Worm (Caenorhabditis elegans) whole organism, young adult: Measurements from ENCODE around the gene vps-33.1.
A peak's percentile ranks its signal among the peaks of the same experiment; 100 is the strongest.

Experiments used
- B0019.2 ChIP-seq: fragments of 200-800 bp; sonication (Bioruptor generic); conservative IDR thresholded peaks from 2 replicates; pipeline ENCODE4 v1.3.6; 2022; ENCODE audit warnings: missing genetic modification reagents, missing genetic modification characterization, missing compliant biosample characterization
- C17E4.6 ChIP-seq: fragments of 200-800 bp; sonication (Bioruptor generic); IDR thresholded peaks from 2 replicates; pipeline ENCODE4 v1.3.6; 2022; ENCODE audit warnings: missing genetic modification reagents, missing genetic modification characterization, missing compliant biosample characterization
- F23B12.7 ChIP-seq: sonication (generic microtip); optimal IDR thresholded peaks from 2 replicates; lab custom pipeline; 2017; ENCODE audit warnings: missing genetic modification characterization, mild to moderate bottlenecking, missing compliant biosample characterization, antibody characterized with exemption, moderate library complexity; ENCODE audit not compliant: insufficient read depth
- F39B2.1 ChIP-seq: fragments of 200-800 bp; sonication (Bioruptor generic); IDR thresholded peaks from 2 replicates; pipeline ENCODE4 v1.3.6; 2022; ENCODE audit warnings: missing genetic modification reagents, missing genetic modification characterization, missing compliant biosample characterization
- F52B5.7 ChIP-seq: sonication (generic microtip); optimal IDR thresholded peaks from 2 replicates; lab custom pipeline; 2016; ENCODE audit warnings: mild to moderate bottlenecking, missing genetic modification characterization, missing compliant biosample characterization
- F57A8.1 ChIP-seq: fragments of 200-800 bp; sonication (Bioruptor generic); optimal IDR thresholded peaks from 2 replicates; lab custom pipeline; 2018; ENCODE audit warnings: mild to moderate bottlenecking, missing genetic modification characterization, moderate library complexity, missing compliant biosample characterization
- K11D2.4 ChIP-seq: fragments of 200-800 bp; sonication (Bioruptor generic); IDR thresholded peaks from 2 replicates; pipeline ENCODE4 v1.3.6; 2022; ENCODE audit warnings: missing genetic modification reagents, missing genetic modification characterization, missing compliant biosample characterization
- K12H6.12 ChIP-seq: fragments of 200-800 bp; sonication (Bioruptor generic); optimal IDR thresholded peaks from 2 replicates; lab custom pipeline; 2018; ENCODE audit warnings: mild to moderate bottlenecking, missing genetic modification characterization, missing compliant biosample characterization
- T26A5.8 ChIP-seq: sonication (generic microtip); optimal IDR thresholded peaks from 2 replicates; lab custom pipeline; 2016; ENCODE audit warnings: missing genetic modification characterization, missing compliant biosample characterization
- Y53G8AR.9 ChIP-seq: fragments of 200-800 bp; sonication (Bioruptor generic); conservative IDR thresholded peaks from 2 replicates; pipeline ENCODE4 v1.3.6; 2022; ENCODE audit warnings: missing genetic modification reagents, missing genetic modification characterization, missing compliant biosample characterization
- Y56A3A.18 ChIP-seq: fragments of 200-800 bp; sonication (Bioruptor generic); IDR thresholded peaks from 2 replicates; pipeline ENCODE4 v1.3.6; 2022; ENCODE audit warnings: missing genetic modification reagents, missing genetic modification characterization, missing compliant biosample characterization
- ZK185.1 ChIP-seq: sonication (generic microtip); optimal IDR thresholded peaks from 2 replicates; lab custom pipeline; 2016; ENCODE audit warnings: mild to moderate bottlenecking, missing genetic modification characterization, missing compliant biosample characterization; ENCODE audit not compliant: poor library complexity, severe bottlenecking
- aptf-3 ChIP-seq: fragments of 200-800 bp; sonication (Bioruptor generic); IDR thresholded peaks from 2 replicates; pipeline ENCODE4 v1.3.6; 2022; ENCODE audit warnings: missing genetic modification characterization, missing compliant biosample characterization
- atf-7 ChIP-seq: sonication (generic microtip); optimal IDR thresholded peaks from 2 replicates; lab custom pipeline; 2017; ENCODE audit warnings: mild to moderate bottlenecking, missing genetic modification characterization, missing compliant biosample characterization
- attf-3 ChIP-seq: fragments of 200-800 bp; sonication (Bioruptor generic); conservative IDR thresholded peaks from 2 replicates; pipeline ENCODE4 v1.3.6; 2022; ENCODE audit warnings: missing genetic modification reagents, missing genetic modification characterization, missing compliant biosample characterization
- attf-5 ChIP-seq: fragments of 200-800 bp; sonication (Bioruptor generic); optimal IDR thresholded peaks from 2 replicates; lab custom pipeline; 2018; ENCODE audit warnings: mild to moderate bottlenecking, missing genetic modification characterization, missing compliant biosample characterization
- ccch-3 ChIP-seq: fragments of 200-800 bp; sonication (Bioruptor generic); optimal IDR thresholded peaks from 2 replicates; lab custom pipeline; 2018; ENCODE audit warnings: mild to moderate bottlenecking, missing genetic modification characterization, missing compliant biosample characterization
- ceh-100 ChIP-seq: fragments of 200-800 bp; sonication (Bioruptor generic); IDR thresholded peaks from 2 replicates; pipeline ENCODE4 v1.3.6; 2022; ENCODE audit warnings: missing genetic modification reagents, missing genetic modification characterization, missing compliant biosample characterization
- dox-1 ChIP-seq: fragments of 200-800 bp; sonication (Bioruptor generic); IDR thresholded peaks from 2 replicates; pipeline ENCODE4 v1.3.6; 2022; ENCODE audit warnings: missing genetic modification reagents, missing genetic modification characterization, missing compliant biosample characterization
- dpff-1 ChIP-seq: sonication (generic microtip); optimal IDR thresholded peaks from 2 replicates; lab custom pipeline; 2017; ENCODE audit warnings: mild to moderate bottlenecking, missing genetic modification characterization, missing compliant biosample characterization
- dpl-1 ChIP-seq: fragments of 150-350 bp; optimal IDR thresholded peaks from 2 replicates; lab custom pipeline; 2014; ENCODE audit warnings: missing biosample characterization, missing genetic modification reagents, missing genetic modification characterization
- efl-1 ChIP-seq: fragments of 150-350 bp; optimal IDR thresholded peaks from 2 replicates; lab custom pipeline; 2014; ENCODE audit warnings: missing biosample characterization, missing genetic modification reagents, missing genetic modification characterization
- egrh-3 ChIP-seq: fragments of 200-800 bp; sonication (Bioruptor generic); IDR thresholded peaks from 2 replicates; pipeline ENCODE4 v1.3.6; 2022; ENCODE audit warnings: missing genetic modification reagents, missing genetic modification characterization, missing compliant biosample characterization
- ekl-4 ChIP-seq: fragments of 200-800 bp; sonication (Bioruptor generic); IDR thresholded peaks from 2 replicates; pipeline ENCODE4 v1.3.6; 2022; ENCODE audit warnings: missing genetic modification reagents, missing genetic modification characterization, missing compliant biosample characterization
- ets-4 ChIP-seq: fragments of 200-800 bp; sonication (Bioruptor generic); optimal IDR thresholded peaks from 2 replicates; lab custom pipeline; 2018; ENCODE audit warnings: mild to moderate bottlenecking, missing genetic modification characterization, missing compliant biosample characterization
- gei-17 ChIP-seq: fragments of 200-800 bp; sonication (Bioruptor generic); optimal IDR thresholded peaks from 2 replicates; lab custom pipeline; 2018; ENCODE audit warnings: mild to moderate bottlenecking, missing genetic modification characterization, missing compliant biosample characterization
- hmg-1.2 ChIP-seq: fragments of 200-800 bp; sonication (Bioruptor generic); IDR thresholded peaks from 2 replicates; pipeline ENCODE4 v1.3.6; 2022; ENCODE audit warnings: missing genetic modification reagents, missing genetic modification characterization, missing compliant biosample characterization
- lin-35 ChIP-seq, 3 experiments: fragments of 150-350 bp in 2 of 3; sonication (generic microtip) in 1 of 3; optimal IDR thresholded peaks; 2 replicates each; lab custom pipeline; 2014 to 2018; ENCODE audit warnings: missing biosample characterization in 3 of 3, missing genetic modification characterization in 3 of 3, missing genetic modification reagents in 3 of 3
- lin-40 ChIP-seq: sonication (generic microtip); optimal IDR thresholded peaks from 2 replicates; lab custom pipeline; 2016; ENCODE audit warnings: missing genetic modification characterization, mild to moderate bottlenecking, missing compliant biosample characterization, missing genotype, missing genetic modification reagents
- madf-3 ChIP-seq: fragments of 200-800 bp; sonication (Bioruptor generic); IDR thresholded peaks from 2 replicates; pipeline ENCODE4 v1.3.6; 2022; ENCODE audit warnings: missing genetic modification reagents, missing genetic modification characterization, missing compliant biosample characterization
- madf-6 ChIP-seq: fragments of 200-800 bp; sonication (Bioruptor generic); IDR thresholded peaks from 2 replicates; pipeline ENCODE4 v1.3.6; 2022; ENCODE audit warnings: missing genetic modification reagents, missing genetic modification characterization, missing compliant biosample characterization
- madf-8 ChIP-seq: fragments of 200-800 bp; sonication (Bioruptor generic); conservative IDR thresholded peaks from 2 replicates; pipeline ENCODE4 v1.3.6; 2022; ENCODE audit warnings: missing genetic modification reagents, missing genetic modification characterization, missing compliant biosample characterization
- mel-28 ChIP-seq: sonication (generic microtip); optimal IDR thresholded peaks from 2 replicates; lab custom pipeline; 2016; ENCODE audit warnings: borderline replicate concordance, mild to moderate bottlenecking, missing genetic modification characterization, missing compliant biosample characterization
- mxl-1 ChIP-seq: sonication (generic microtip); optimal IDR thresholded peaks from 2 replicates; lab custom pipeline; 2016; ENCODE audit warnings: missing genetic modification characterization, missing compliant biosample characterization
- rec-8 ChIP-seq, 2 experiments: sonication (generic microtip); optimal IDR thresholded peaks; 2 replicates each; lab custom pipeline; 2016; ENCODE audit warnings: mild to moderate bottlenecking in 2 of 2, missing genetic modification characterization in 2 of 2, missing genetic modification reagents in 2 of 2, missing genotype in 2 of 2, missing biosample characterization in 1 of 2, missing compliant biosample characterization in 1 of 2, moderate library complexity in 1 of 2
- sdz-38 ChIP-seq: sonication (generic microtip); optimal IDR thresholded peaks from 2 replicates; lab custom pipeline; 2016; ENCODE audit warnings: missing genotype, missing genetic modification characterization, missing compliant biosample characterization
- snpc-4 ChIP-seq, 5 experiments: fragments of 150-350 bp in 1 of 5; sonication (generic microtip) in 4 of 5; optimal IDR thresholded peaks; 2 replicates each; lab custom pipeline; 2014 to 2018; ENCODE audit warnings: missing genetic modification characterization in 5 of 5, missing biosample characterization in 3 of 5, antibody characterized with exemption in 2 of 5, mild to moderate bottlenecking in 2 of 5, missing compliant biosample characterization in 2 of 5, missing genotype in 2 of 5, moderate library complexity in 2 of 5, missing genetic modification reagents in 1 of 5
- tbx-9 ChIP-seq: sonication (generic microtip); optimal IDR thresholded peaks from 2 replicates; lab custom pipeline; 2016; ENCODE audit warnings: borderline replicate concordance, missing genetic modification characterization, inconsistent platforms, missing compliant biosample characterization
- xnd-1 ChIP-seq: sonication (generic microtip); optimal IDR thresholded peaks from 2 replicates; lab custom pipeline; 2016; ENCODE audit warnings: missing genotype, missing genetic modification reagents, missing genetic modification characterization, missing compliant biosample characterization
- ztf-22 ChIP-seq: fragments of 200-800 bp; sonication (Bioruptor generic); optimal IDR thresholded peaks from 2 replicates; lab custom pipeline; 2018; ENCODE audit warnings: mild to moderate bottlenecking, missing genetic modification characterization, moderate library complexity, missing compliant biosample characterization
- ztf-28 ChIP-seq: fragments of 200-800 bp; sonication (Bioruptor generic); IDR thresholded peaks from 2 replicates; pipeline ENCODE4 v1.3.6; 2022; ENCODE audit warnings: missing genetic modification reagents, missing genetic modification characterization, missing compliant biosample characterization
- ztf-6 ChIP-seq: fragments of 200-800 bp; sonication (Bioruptor generic); IDR thresholded peaks from 2 replicates; pipeline ENCODE4 v1.3.6; 2022; ENCODE audit warnings: missing genetic modification reagents, missing genetic modification characterization, missing compliant biosample characterization

Gene vps-33.1

ce11 chrIII:8710310-8710709 lies 9.6 kb downstream of the vps-33.1 start, which contains the start of gene B0303.11:
Gene B0303.11, minus strand, starts transcription at chrIII:8710410.
- TF ChIP-seq F39B2.1 (GFP tag; lab: Robert Waterston, UW), result no peak
- TF ChIP-seq B0019.2, result no peak
- no peak for TF ChIP-seq gei-17 (GFP tag; lab: Kevin White, UChicago)
- TF ChIP-seq Y56A3A.18 (GFP tag; lab: Robert Waterston, UW), result no peak
- no peak for TF ChIP-seq attf-5 (GFP tag; lab: Kevin White, UChicago)
- TF ChIP-seq aptf-3, result no peak
- no peak for TF ChIP-seq mxl-1 (tag; lab: Kevin White, UChicago)
- TF ChIP-seq F52B5.7 (tag; lab: Kevin White, UChicago), result no peak
- no peak for TF ChIP-seq lin-35 (GFP tag; optimal IDR thresholded peaks at IDR 0.05; lab: Kevin White, UChicago)
- no peak for TF ChIP-seq dpl-1
- TF ChIP-seq hmg-1.2 (GFP tag; lab: Robert Waterston, UW), result no peak
- TF ChIP-seq F57A8.1, result no peak
- no peak for TF ChIP-seq ccch-3

DNA sequence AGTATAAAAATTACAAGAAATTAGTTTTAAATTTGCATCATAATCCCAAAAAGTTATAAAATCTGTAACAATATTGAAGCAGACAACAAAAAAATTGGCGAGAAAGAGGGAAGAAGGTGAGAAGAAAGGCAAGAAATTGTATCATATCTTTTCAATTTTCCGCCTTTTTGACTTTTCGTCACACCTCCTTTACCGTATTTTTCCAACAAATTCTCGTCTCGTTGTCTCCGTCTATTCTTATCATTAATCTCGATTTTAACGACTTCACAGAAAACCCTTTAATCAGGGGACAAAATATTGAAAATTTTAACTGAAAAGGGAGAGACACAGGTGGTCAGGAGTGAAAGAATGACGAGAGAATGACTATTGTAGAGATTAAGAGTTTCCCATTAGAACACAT lies 12.2 kb downstream of the vps-33.1 start:
- TF ChIP-seq ztf-6, result no peak
- no peak for TF ChIP-seq T26A5.8 (tag; lab: Kevin White, UChicago)
- TF ChIP-seq ceh-100 (GFP tag; lab: Robert Waterston, UW), result no peak
- TF ChIP-seq ztf-22, result no peak
- TF ChIP-seq K12H6.12 (tag; lab: Kevin White, UChicago), result no peak
- no peak for TF ChIP-seq rec-8 (tag; optimal IDR thresholded peaks at IDR 0.05; lab: Kevin White, UChicago)
- no peak for TF ChIP-seq dox-1 (GFP tag; lab: Robert Waterston, UW)
- TF ChIP-seq ztf-28, result no peak
- no peak for TF ChIP-seq lin-35 (GFP tag; optimal IDR thresholded peaks at IDR 0.05; lab: Kevin White, UChicago)
- no peak for TF ChIP-seq efl-1
- TF ChIP-seq atf-7 (tag; lab: Kevin White, UChicago), result no peak
- no peak for TF ChIP-seq F52B5.7 (tag; lab: Kevin White, UChicago)
- no peak for TF ChIP-seq C17E4.6 (GFP tag; lab: Robert Waterston, UW)
- TF ChIP-seq dpff-1, result no peak
- TF ChIP-seq tbx-9 (tag; lab: Kevin White, UChicago), result no peak
- TF ChIP-seq snpc-4 (GFP tag; optimal IDR thresholded peaks at IDR 0.05; lab: Kevin White, UChicago), result no peak
- TF ChIP-seq snpc-4 (tag; optimal IDR thresholded peaks at IDR 0.05; lab: Kevin White, UChicago), result no peak
- no peak for TF ChIP-seq ZK185.1
- TF ChIP-seq Y53G8AR.9, result no peak
- no peak for TF ChIP-seq ets-4 (GFP tag; lab: Kevin White, UChicago)

ce11 chrIII:8716084-8716483 lies 15.4 kb downstream of the vps-33.1 start, which contains the start of gene B0303.14:
Gene B0303.14, minus strand, starts transcription at chrIII:8716184.
- TF ChIP-seq mel-28 (tag; lab: Kevin White, UChicago) (no peak), madf-3 (GFP tag; lab: Robert Waterston, UW) (no peak), gei-17 (GFP tag; lab: Kevin White, UChicago) (no peak), B0019.2 (no peak)

DNA sequence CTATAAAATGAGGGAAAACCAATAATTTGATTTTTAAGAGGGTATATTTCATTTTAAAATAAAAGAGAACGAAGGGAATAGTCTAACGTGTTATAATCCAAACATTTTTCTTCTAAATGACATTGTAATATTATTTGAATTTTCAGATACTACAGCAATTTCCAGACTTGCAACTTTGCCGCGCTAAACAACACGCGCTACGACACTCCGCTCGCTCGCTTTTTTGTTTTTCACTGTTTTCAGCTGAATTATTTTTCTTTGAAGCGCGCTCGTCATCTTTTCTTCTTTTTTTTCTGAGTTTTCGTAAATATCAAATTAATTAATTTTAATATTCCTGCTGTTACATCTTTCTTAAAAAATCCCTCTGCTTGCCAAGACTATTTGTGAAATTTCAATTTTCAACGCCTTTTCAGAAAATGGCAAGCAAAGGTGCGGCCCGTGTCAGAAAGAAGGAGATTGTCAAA lies 16.5 kb downstream of the vps-33.1 start, which contains the start of gene mrpl-11:
TSS of gene mrpl-11 (plus strand) at position 414 of the 464 bp plus-strand sequence.
- TF ChIP-seq F23B12.7, result peak; percentile 5
- TF ChIP-seq ekl-4 (GFP tag; lab: Robert Waterston, UW), result no peak
- peak; percentile 72 for TF ChIP-seq madf-8
- TF ChIP-seq efl-1, result peak; percentile 8
- TF ChIP-seq lin-40 (tag; lab: Kevin White, UChicago), result no peak
- TF ChIP-seq B0019.2, result no peak
- no peak for TF ChIP-seq K11D2.4 (GFP tag; lab: Robert Waterston, UW)
- no peak for TF ChIP-seq egrh-3 (GFP tag; lab: Robert Waterston, UW)
- TF ChIP-seq ccch-3, result no peak
- peak; percentile 93 for TF ChIP-seq madf-6 (GFP tag; lab: Robert Waterston, UW)
- peak; percentile 96 for TF ChIP-seq attf-3 (GFP tag; lab: Robert Waterston, UW)
- TF ChIP-seq sdz-38 (tag; lab: Kevin White, UChicago), result no peak
- TF ChIP-seq xnd-1 (tag; lab: Kevin White, UChicago), result peak; percentile 63
- no peak for TF ChIP-seq ets-4 (GFP tag; lab: Kevin White, UChicago)
- TF ChIP-seq mel-28 (tag; lab: Kevin White, UChicago), result no peak
